Worm (Caenorhabditis elegans): ENCODE results near the gene H40L08.9.

- TF ChIP-seq unc-130 (GFP tag; optimal IDR thresholded peaks at IDR 0.05), result no peak
- TF ChIP-seq pqm-1 (tag; optimal IDR thresholded peaks at IDR 0.05), result no peak
- no peak for TF ChIP-seq nhr-11 (tag; optimal IDR thresholded peaks at IDR 0.05)
- no peak for TF ChIP-seq fkh-10 (GFP tag; optimal IDR thresholded peaks at IDR 0.05)
- TF ChIP-seq nhr-111 (GFP tag; optimal IDR thresholded peaks at IDR 0.05), result no peak
- TF ChIP-seq daf-19 (GFP tag; conservative IDR thresholded peaks at IDR 0.05), result no peak
- no peak for TF ChIP-seq lin-13 (GFP tag; optimal IDR thresholded peaks at IDR 0.05)
- TF ChIP-seq ceh-28 (tag; optimal IDR thresholded peaks at IDR 0.05), result no peak
- no peak for TF ChIP-seq fos-1 (tag; optimal IDR thresholded peaks at IDR 0.05)
- TF ChIP-seq ZK337.2 (GFP tag; IDR thresholded peaks at IDR 0.05), result no peak
These were observed 28.7 kb upstream of the H40L08.9 start for ce11 chrX:15104963-15105493.
